Worm (Caenorhabditis elegans): ENCODE data around the gene T10G3.8.

ce11 chrV:13488297-13488803, 12.1 kb upstream of the T10G3.8 start:
- TF ChIP-seq pha-4 (tag; optimal IDR thresholded peaks at IDR 0.05) (no peak), unc-62 (GFP tag; optimal IDR thresholded peaks at IDR 0.05) (no peak), ceh-43 (GFP tag; optimal IDR thresholded peaks at IDR 0.05) (no peak), nhr-237 (tag; optimal IDR thresholded peaks at IDR 0.05) (no peak), lsy-2 (tag; optimal IDR thresholded peaks at IDR 0.05) (no peak), nhr-28 (tag; optimal IDR thresholded peaks at IDR 0.05) (no peak), ztf-11 (tag; optimal IDR thresholded peaks at IDR 0.05) (no peak), ces-1 (GFP tag; optimal IDR thresholded peaks at IDR 0.05) (no peak), mep-1 (tag; optimal IDR thresholded peaks at IDR 0.05) (no peak)

Measured in whole organism, mixed stage, embryonic.